Worm (Caenorhabditis elegans): ENCODE measurements around the gene srd-34.

srd-34 gene

DNA sequence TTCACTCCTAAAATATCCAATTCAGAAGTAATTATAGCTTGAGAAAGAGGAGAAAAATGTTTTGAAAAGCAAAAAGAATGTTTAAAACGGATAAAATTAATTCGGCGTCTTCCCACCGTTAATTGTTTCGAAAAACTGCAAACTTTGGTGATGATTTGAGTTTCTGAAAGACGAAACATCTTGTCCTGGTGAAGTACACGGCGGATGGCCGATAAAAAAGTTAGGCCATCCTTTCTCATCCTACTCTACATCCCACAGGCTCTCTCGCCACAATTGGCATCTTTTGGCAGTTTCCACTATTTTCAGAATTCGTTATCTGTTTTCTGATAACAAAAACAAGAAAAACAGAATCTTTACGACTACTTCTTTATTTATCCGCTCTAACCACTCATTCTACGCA, 23.0 kb downstream of the srd-34 start, which contains the start of the genes C35A5.8 and hda-11 (continued):
- TF ChIP-seq zfp-2 (tag; optimal IDR thresholded peaks at IDR 0.05) (no peak), nhr-28 (tag; optimal IDR thresholded peaks at IDR 0.05) (no peak), daf-12 (tag; optimal IDR thresholded peaks at IDR 0.05) (no peak), zip-11 (GFP tag; IDR thresholded peaks at IDR 0.05) (no peak), nhr-25 (tag; optimal IDR thresholded peaks at IDR 0.05; ENCODE audit: borderline replicate concordance, insufficient read depth) (peak; percentile 4), daf-16 (GFP tag; optimal IDR thresholded peaks at IDR 0.05) (no peak), daf-16 (tag; optimal IDR thresholded peaks at IDR 0.05) (no peak), gei-8 (GFP tag; optimal IDR thresholded peaks at IDR 0.05) (no peak), dmd-9 (GFP tag; IDR thresholded peaks at IDR 0.05) (peak; percentile 89; the same call in 1 of the 2 replicates), F10B5.3 (tag; optimal IDR thresholded peaks at IDR 0.05) (no peak), nhr-102 (tag; optimal IDR thresholded peaks at IDR 0.05) (no peak), nhr-237 (tag; optimal IDR thresholded peaks at IDR 0.05) (no peak), ceh-62 (tag; optimal IDR thresholded peaks at IDR 0.05) (no peak), lin-38 (GFP tag; IDR thresholded peaks at IDR 0.05) (peak; percentile 63), mep-1 (tag; optimal IDR thresholded peaks at IDR 0.05) (no peak), F44E2.7 (GFP tag; IDR thresholded peaks at IDR 0.05) (no peak), aha-1 (tag) (peak; percentile 42), arid-1 (GFP tag; conservative IDR thresholded peaks at IDR 0.05) (no peak), tra-1 (GFP tag; IDR thresholded peaks at IDR 0.05) (0 out of 2 replicates have a peak, but pooled peaks have one; percentile 50), nhr-6 (tag; optimal IDR thresholded peaks at IDR 0.05) (peak; percentile 32), dpl-1 (GFP tag; optimal IDR thresholded peaks at IDR 0.05) (peak; percentile 73), F49E8.2 (tag; optimal IDR thresholded peaks at IDR 0.05; ENCODE audit: borderline replicate concordance) (no peak), attf-4 (tag; optimal IDR thresholded peaks at IDR 0.05) (no peak), hlh-11 (tag; optimal IDR thresholded peaks at IDR 0.05) (no peak), mes-2 (tag; optimal IDR thresholded peaks at IDR 0.05; ENCODE audit: poor library complexity, severe bottlenecking) (peak; percentile 98), nhr-11 (tag; optimal IDR thresholded peaks at IDR 0.05) (no peak), tag-97 (GFP tag; IDR thresholded peaks at IDR 0.05) (0 out of 2 replicates have a peak, but pooled peaks have one; percentile 31), php-3 (GFP tag; IDR thresholded peaks at IDR 0.05) (no peak), ZK337.2 (GFP tag; IDR thresholded peaks at IDR 0.05) (peak; percentile 89), ztf-7 (tag; optimal IDR thresholded peaks at IDR 0.05) (no peak), daf-19 (GFP tag; conservative IDR thresholded peaks at IDR 0.05) (no peak), D1046.2 (GFP tag; IDR thresholded peaks at IDR 0.05) (0 out of 2 replicates have a peak, but pooled peaks have one; percentile 68), pqm-1 (tag; optimal IDR thresholded peaks at IDR 0.05) (no peak)

DNA sequence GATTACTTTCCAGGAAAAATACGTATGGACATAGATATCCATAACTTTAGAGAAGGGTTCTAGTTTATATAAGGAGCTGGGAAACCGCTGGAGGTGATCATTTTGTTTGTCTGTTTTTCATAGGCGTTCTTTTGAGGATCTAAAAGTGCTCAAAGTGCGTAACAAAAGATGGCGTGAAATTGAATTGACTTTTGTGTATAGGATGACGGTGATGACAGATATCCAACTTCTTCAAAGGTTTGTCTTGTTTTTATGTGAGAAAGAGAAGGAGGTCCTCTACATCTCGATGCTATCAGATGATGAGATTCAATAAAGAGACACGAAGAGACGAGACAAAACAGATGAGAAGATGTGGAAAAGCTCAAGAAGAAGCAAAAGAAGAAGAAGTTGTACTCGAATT, 32.2 kb downstream of the srd-34 start:
- TF ChIP-seq unc-62 (GFP tag; optimal IDR thresholded peaks at IDR 0.05 in 1 of 2): peak in 1 of 2 experiments; percentile 96
- no peak for TF ChIP-seq unc-62 (tag; optimal IDR thresholded peaks at IDR 0.05)
- TF ChIP-seq nhr-10 (tag; optimal IDR thresholded peaks at IDR 0.05): no peak

DNA sequence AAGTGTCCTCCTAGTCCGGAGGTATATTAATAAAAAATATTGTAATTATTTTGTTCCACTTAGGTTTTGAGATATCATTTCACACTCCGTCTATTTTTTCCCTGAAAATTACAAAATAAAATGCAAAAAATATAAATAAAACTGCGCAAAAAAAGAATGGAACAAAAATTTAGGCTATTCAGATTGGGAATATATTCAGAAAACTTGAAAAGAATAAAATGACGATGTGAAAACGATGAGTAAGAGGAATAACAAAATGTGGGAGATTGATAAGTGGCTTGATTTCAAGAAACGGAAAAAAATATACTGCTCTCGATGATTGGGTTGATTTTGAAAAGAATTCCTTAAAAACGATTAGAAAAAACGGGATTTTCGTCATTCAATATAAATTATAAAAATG, 34.6 kb downstream of the srd-34 start, which contains the start of gene dmsr-8:
Gene dmsr-8, minus strand, starts transcription at position 101 of the 400 bp plus-strand sequence.
- TF ChIP-seq nhr-11 (tag; optimal IDR thresholded peaks at IDR 0.05) (no peak), unc-62 (GFP tag; optimal IDR thresholded peaks at IDR 0.05 in 1 of 2) (peak in 1 of 2 experiments; percentile 61), unc-62 (tag; optimal IDR thresholded peaks at IDR 0.05) (no peak)

DNA sequence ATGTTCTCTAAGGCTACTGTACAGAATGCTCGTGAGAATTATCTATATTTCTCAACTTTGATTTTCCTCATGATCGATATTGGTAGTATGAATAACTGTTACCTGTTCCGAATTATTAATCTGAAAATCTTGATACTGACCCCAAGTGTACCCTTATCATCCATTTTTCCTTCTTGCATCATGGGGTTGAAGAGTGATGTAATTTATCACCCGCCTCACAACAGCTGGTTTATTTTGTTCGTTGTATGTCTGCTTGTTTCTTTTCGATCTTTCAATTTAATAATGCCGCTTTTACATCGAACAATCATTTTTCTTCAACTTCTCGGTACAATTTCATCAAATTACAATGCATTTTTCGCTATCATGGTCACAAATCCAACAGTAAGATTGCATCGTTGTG, 40.0 kb downstream of the srd-34 start, which contains the start of gene C35A5.6:
Gene C35A5.6, plus strand, starts transcription at position 283 of the 400 bp plus-strand sequence.
- peak; percentile 97 for TF ChIP-seq ztf-7 (tag; optimal IDR thresholded peaks at IDR 0.05)
- TF ChIP-seq nhr-28 (tag; optimal IDR thresholded peaks at IDR 0.05): peak; percentile 16
- peak; percentile 52 for TF ChIP-seq hlh-30 (tag; optimal IDR thresholded peaks at IDR 0.05; ENCODE audit: insufficient read depth)
- no peak for TF ChIP-seq nhr-41 (GFP tag; IDR thresholded peaks at IDR 0.05)

Data from whole organism, L4 larva.